Fruit fly (Drosophila melanogaster) whole organism, embryonic: Measurements from ENCODE around the gene CG33332.

Experiments used
- CG14965 ChIP-seq: fragments of 200-800 bp; sonication (Bioruptor generic); optimal IDR thresholded peaks from 2 replicates; lab custom pipeline; 2016; ENCODE audit warnings: missing biosample characterization, missing genetic modification characterization, borderline replicate concordance
- CG8478 ChIP-seq: fragments of >200 bp; optimal IDR thresholded peaks from 2 replicates; lab custom pipeline; 2018
- bowl ChIP-seq: fragments of 200-800 bp; sonication (Bioruptor generic); IDR thresholded peaks from 2 replicates; pipeline ENCODE4 v1.3.6; 2022; ENCODE audit warnings: missing biosample characterization, missing genetic modification characterization
- sd ChIP-seq: fragments of 200-800 bp; sonication (Bioruptor generic); optimal IDR thresholded peaks from 3 replicates; lab custom pipeline; 2018; ENCODE audit warnings: missing biosample characterization, mild to moderate bottlenecking, missing genetic modification characterization, moderate library complexity

DNA sequence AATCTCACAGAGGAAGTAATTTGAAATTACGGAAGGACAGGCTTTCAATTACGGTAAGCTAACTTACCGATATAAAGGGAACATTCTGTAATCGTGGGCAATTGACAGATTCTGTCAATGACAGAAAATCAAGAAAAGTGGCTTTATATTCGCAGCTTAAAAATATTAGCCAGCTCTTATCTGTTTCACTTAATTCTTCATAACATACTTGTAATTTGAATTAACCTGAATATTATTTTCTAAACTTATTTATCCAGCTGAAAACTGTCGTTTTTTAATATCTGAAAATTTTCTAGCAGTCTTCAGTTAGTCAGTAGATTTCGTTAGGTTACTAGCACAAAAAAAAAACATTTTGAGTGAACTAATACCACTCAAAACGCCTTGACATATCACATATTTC, 41.5 kb upstream of the CG33332 start, which contains the start of gene CG3610:
- TF ChIP-seq sd (tag; lab: Kevin White, UChicago) (no peak), bowl (GFP tag; lab: Robert Waterston, UW) (no peak), CG8478 (lab: Kevin White, UChicago) (no peak), CG14965 (GFP tag; lab: Kevin White, UChicago) (no peak)
